Fruit fly (Drosophila melanogaster) whole organism, wandering third instar larva: Measurements from ENCODE around the gene Gr2a.

ENCODE experiments used
- Abd-B ChIP-seq: fragments of >200 bp; optimal IDR thresholded peaks from 2 replicates; lab custom pipeline; 2017; ENCODE audit warnings: missing biosample characterization, missing genetic modification characterization
- CG9705 ChIP-seq: fragments of 200-800 bp; sonication (Bioruptor generic); optimal IDR thresholded peaks from 2 replicates; lab custom pipeline; 2018; ENCODE audit warnings: missing biosample characterization, mild to moderate bottlenecking, missing genetic modification characterization
- N ChIP-seq: fragments of >200 bp; optimal IDR thresholded peaks from 2 replicates; lab custom pipeline; 2018; ENCODE audit warnings: missing biosample characterization, missing external identifiers, missing genetic modification characterization
- Rel ChIP-seq, 2 experiments: fragments of 200-800 bp; sonication (Bioruptor generic) in 1 of 2; optimal IDR thresholded peaks; 2 replicates in 1 of 2; 3 replicates in 1 of 2; lab custom pipeline; 2016 to 2019; ENCODE audit warnings: mild to moderate bottlenecking in 2 of 2, missing biosample characterization in 2 of 2, missing genetic modification characterization in 2 of 2, moderate library complexity in 1 of 2
- brk ChIP-seq: fragments of 200-800 bp; sonication (Bioruptor generic); optimal IDR thresholded peaks from 2 replicates; lab custom pipeline; 2016; ENCODE audit warnings: missing biosample characterization, mild to moderate bottlenecking, missing genetic modification characterization

DNA sequence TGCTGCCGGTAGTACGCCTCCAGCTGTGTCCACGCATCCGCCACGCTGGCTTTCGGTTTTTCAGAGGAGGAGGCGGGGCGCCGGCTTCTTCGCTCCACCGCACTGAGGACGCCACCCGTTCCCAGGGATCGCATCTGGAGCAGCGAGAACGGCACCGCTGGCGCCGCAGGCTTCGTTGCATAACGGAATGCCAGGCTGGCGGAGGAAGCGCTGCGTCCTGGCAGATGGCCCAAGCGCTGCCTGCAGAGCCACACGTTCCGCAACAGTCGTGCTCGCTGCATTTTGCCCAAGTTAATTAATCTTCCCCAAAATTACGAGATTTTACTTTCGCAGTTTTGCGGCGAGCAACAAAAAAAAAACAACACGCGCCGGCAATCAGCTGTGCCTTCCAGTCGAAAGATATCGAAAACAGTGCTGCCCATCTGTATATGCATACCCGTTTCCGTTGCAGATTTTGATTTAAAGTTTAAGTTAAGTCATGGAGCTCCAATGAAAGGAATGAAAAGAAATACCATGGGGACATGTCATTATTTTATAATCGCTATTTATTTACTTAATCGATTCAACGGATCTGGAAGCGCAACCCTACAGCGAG lies 8.1 kb downstream of the Gr2a start, which contains the start of gene Lrpprc2:
- TF ChIP-seq CG9705 (GFP tag; lab: Kevin White, UChicago) = no peak
- TF ChIP-seq N = no peak
- TF ChIP-seq Rel (GFP tag; optimal IDR thresholded peaks at IDR 0.05; lab: Kevin White, UChicago) = no peak
- TF ChIP-seq Rel (tag; optimal IDR thresholded peaks at IDR 0.05; lab: Kevin White, UChicago) = no peak
- no peak for TF ChIP-seq brk (GFP tag; lab: Kevin White, UChicago)
- TF ChIP-seq Abd-B (GFP tag; lab: Kevin White, UChicago) = no peak
